Worm (Caenorhabditis elegans) whole organism, late embryonic: ENCODE data around the gene lmtr-5.

Experiments used
- F13H6.1 ChIP-seq: sonication (generic microtip); optimal IDR thresholded peaks from 2 replicates; lab custom pipeline; 2016; ENCODE audit warnings: missing genetic modification characterization, missing compliant biosample characterization
- ama-1 ChIP-seq: fragments of 150-350 bp; optimal IDR thresholded peaks from 2 replicates; lab custom pipeline; 2014
- ceh-9 ChIP-seq: sonication (generic microtip); optimal IDR thresholded peaks from 2 replicates; lab custom pipeline; 2016; ENCODE audit warnings: mild to moderate bottlenecking, missing genetic modification characterization, inconsistent platforms, missing compliant biosample characterization
- elt-4 ChIP-seq: sonication (generic microtip); optimal IDR thresholded peaks from 2 replicates; lab custom pipeline; 2016; ENCODE audit warnings: missing genetic modification characterization, missing compliant biosample characterization
- ets-4 ChIP-seq: sonication (generic microtip); optimal IDR thresholded peaks from 2 replicates; lab custom pipeline; 2016; ENCODE audit warnings: missing genetic modification characterization, missing compliant biosample characterization
- fkh-10 ChIP-seq: fragments of 150-350 bp; optimal IDR thresholded peaks from 2 replicates; lab custom pipeline; 2014; ENCODE audit warnings: missing biosample characterization, missing genetic modification reagents, missing genetic modification characterization
- pat-9 ChIP-seq: fragments of 200-800 bp; sonication (Bioruptor generic); optimal IDR thresholded peaks from 2 replicates; lab custom pipeline; 2018; ENCODE audit warnings: mild to moderate bottlenecking, missing genetic modification characterization, moderate library complexity, missing compliant biosample characterization
- pax-1 ChIP-seq: fragments of 150-350 bp; optimal IDR thresholded peaks from 2 replicates; lab custom pipeline; 2014; ENCODE audit warnings: missing biosample characterization, missing genetic modification characterization
- pha-4 ChIP-seq: fragments of 150-350 bp; optimal IDR thresholded peaks from 2 replicates; lab custom pipeline; 2018; ENCODE audit warnings: missing biosample characterization, missing genetic modification reagents, missing genetic modification characterization
- sox-4 ChIP-seq: sonication (generic microtip); optimal IDR thresholded peaks from 2 replicates; lab custom pipeline; 2017; ENCODE audit warnings: mild to moderate bottlenecking, missing genetic modification characterization, inconsistent platforms, missing compliant biosample characterization
- unc-3 ChIP-seq, 2 experiments: fragments of 200-800 bp in 1 of 2; sonication (Bioruptor generic) in 1 of 2; sonication (generic microtip) in 1 of 2; conservative IDR thresholded peaks in 1 of 2; optimal IDR thresholded peaks in 1 of 2; 2 replicates each; pipeline versions ENCODE4 v1.3.6 to Lab custom; 2016 to 2022; ENCODE audit warnings: missing compliant biosample characterization in 2 of 2, missing genetic modification characterization in 2 of 2, missing genetic modification reagents in 1 of 2
- unc-86 ChIP-seq: sonication (generic microtip); optimal IDR thresholded peaks from 2 replicates; lab custom pipeline; 2016; ENCODE audit warnings: missing genetic modification characterization, missing compliant biosample characterization

DNA sequence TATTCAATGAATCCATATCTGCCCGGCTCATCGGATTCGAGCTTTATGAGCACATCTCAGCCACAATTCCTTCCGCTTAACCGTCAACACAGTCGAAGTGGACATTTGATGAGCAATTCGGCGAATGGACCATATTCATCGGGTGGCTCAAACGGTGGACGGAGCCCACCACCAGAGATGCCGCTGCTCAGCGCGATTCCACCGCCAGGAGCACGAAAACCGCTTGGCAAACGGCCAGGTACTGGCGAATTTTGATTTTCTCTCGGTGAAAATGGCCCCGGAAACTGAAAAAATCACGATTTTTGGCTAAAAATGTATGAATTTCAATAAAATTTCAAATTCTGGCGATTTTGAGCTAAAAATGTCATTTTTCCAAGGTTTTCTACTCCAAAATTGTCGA is 3.6 kb upstream of the lmtr-5 start:
- TF ChIP-seq pax-1 (tag; lab: Kevin White, UChicago) = no peak
- no peak for TF ChIP-seq sox-4
- TF ChIP-seq unc-86 (tag; lab: Kevin White, UChicago) = no peak
- TF ChIP-seq pha-4 (tag; lab: Kevin White, UChicago) = no peak
- no peak for TF ChIP-seq ama-1
- no peak for TF ChIP-seq ets-4
- no peak for TF ChIP-seq unc-3 (GFP tag; conservative IDR thresholded peaks at IDR 0.05; lab: Robert Waterston, UW)
- TF ChIP-seq unc-3 (tag; optimal IDR thresholded peaks at IDR 0.05; lab: Kevin White, UChicago) = no peak
- TF ChIP-seq F13H6.1 (tag; lab: Kevin White, UChicago) = no peak
- TF ChIP-seq ceh-9 = no peak
- TF ChIP-seq fkh-10 (GFP tag; lab: Kevin White, UChicago) = no peak
- no peak for TF ChIP-seq pat-9
- no peak for TF ChIP-seq elt-4
